Worm (Caenorhabditis elegans): ENCODE measurements around the gene T24H10.1.

Gene T24H10.1

DNA sequence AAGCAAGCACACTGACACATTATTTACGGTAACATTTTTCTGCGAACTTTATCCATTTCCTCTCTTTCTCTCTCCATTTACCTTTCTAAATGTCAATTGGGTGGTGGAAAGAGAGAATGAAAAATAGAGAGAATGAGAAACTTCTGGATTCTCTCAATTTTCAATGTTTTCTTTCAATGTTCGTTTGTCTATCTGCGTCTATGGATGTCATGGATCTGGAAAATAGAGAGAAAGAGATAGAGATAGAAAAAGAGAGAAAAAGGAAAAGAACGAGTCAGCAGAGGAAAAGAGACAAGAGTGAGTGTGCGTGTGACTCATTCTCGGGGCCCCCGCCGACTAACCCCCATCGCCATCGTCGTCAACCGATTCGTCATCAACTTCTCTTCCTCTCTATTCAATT is 13.7 kb downstream of the T24H10.1 start, which contains the start of gene jun-1 (continued):
- TF ChIP-seq hlh-26 (GFP tag; conservative IDR thresholded peaks at IDR 0.05) (no peak), T07F8.4 (tag; optimal IDR thresholded peaks at IDR 0.05) (no peak), B0336.3 (GFP tag; IDR thresholded peaks at IDR 0.05) (peak; percentile 24; the same call in 1 of the 2 replicates), lin-54 (GFP tag; optimal IDR thresholded peaks at IDR 0.05) (peak; percentile 28), athp-1 (tag; optimal IDR thresholded peaks at IDR 0.05) (no peak), let-526 (GFP tag; IDR thresholded peaks at IDR 0.05) (no peak), B0035.1 (tag; optimal IDR thresholded peaks at IDR 0.05) (no peak), mcd-1 (GFP tag; IDR thresholded peaks at IDR 0.05) (no peak; the same call in 1 of the 2 replicates), bed-1 (GFP tag; IDR thresholded peaks at IDR 0.05) (no peak), let-607 (tag; optimal IDR thresholded peaks at IDR 0.05) (no peak), F10E7.11 (tag; optimal IDR thresholded peaks at IDR 0.05) (no peak), ceh-27 (GFP tag; optimal IDR thresholded peaks at IDR 0.05) (peak; percentile 71), ztf-28 (GFP tag; IDR thresholded peaks at IDR 0.05) (no peak), rec-8 (tag; optimal IDR thresholded peaks at IDR 0.05) (no peak), efl-1 (GFP tag; optimal IDR thresholded peaks at IDR 0.05) (no peak), F55B11.4 (tag; optimal IDR thresholded peaks at IDR 0.05; ENCODE audit: borderline replicate concordance, insufficient read depth) (no peak), ets-4 (GFP tag; optimal IDR thresholded peaks at IDR 0.05) (no peak), lin-40 (tag; optimal IDR thresholded peaks at IDR 0.05) (peak; percentile 89), F39B2.1 (GFP tag; IDR thresholded peaks at IDR 0.05) (no peak), F33H1.4 (GFP tag; IDR thresholded peaks at IDR 0.05) (no peak), hrde-1 (tag; optimal IDR thresholded peaks at IDR 0.05; ENCODE audit: borderline replicate concordance) (no peak), mxl-1 (tag; optimal IDR thresholded peaks at IDR 0.05) (no peak), ama-1 (optimal IDR thresholded peaks at IDR 0.05) (no peak), ama-1 (GFP tag; optimal IDR thresholded peaks at IDR 0.05) (no peak), snpc-1.1 (tag; optimal IDR thresholded peaks at IDR 0.05; ENCODE audit: insufficient read depth) (no peak), sdz-38 (tag; optimal IDR thresholded peaks at IDR 0.05) (no peak), lsy-27 (tag; optimal IDR thresholded peaks at IDR 0.05; ENCODE audit: borderline replicate concordance, insufficient read depth) (no peak), pbrm-1 (GFP tag; IDR thresholded peaks at IDR 0.05) (peak; percentile 71), lir-1 (GFP tag; conservative IDR thresholded peaks at IDR 0.05) (no peak), ZK185.1 (tag; optimal IDR thresholded peaks at IDR 0.05; ENCODE audit: poor library complexity, severe bottlenecking) (peak; percentile 34), zfh-2 (GFP tag; conservative IDR thresholded peaks at IDR 0.05) (peak; percentile 94), nhr-179 (tag; optimal IDR thresholded peaks at IDR 0.05) (no peak), madf-8 (GFP tag; conservative IDR thresholded peaks at IDR 0.05) (no peak), dox-1 (GFP tag; IDR thresholded peaks at IDR 0.05) (peak; percentile 66), ekl-4 (GFP tag; IDR thresholded peaks at IDR 0.05) (no peak), Y67H2A.10 (GFP tag; conservative IDR thresholded peaks at IDR 0.05) (no peak), nfya-2 (GFP tag; IDR thresholded peaks at IDR 0.05) (no peak), ccch-3 (GFP tag; optimal IDR thresholded peaks at IDR 0.05) (no peak), egl-18 (GFP tag; IDR thresholded peaks at IDR 0.05) (no peak), F37B4.10 (GFP tag; IDR thresholded peaks at IDR 0.05) (no peak), D2030.7 (GFP tag; IDR thresholded peaks at IDR 0.05) (no peak), mel-28 (tag; optimal IDR thresholded peaks at IDR 0.05; ENCODE audit: borderline replicate concordance) (no peak), ceh-79 (tag; optimal IDR thresholded peaks at IDR 0.05) (no peak), T26A5.8 (tag; optimal IDR thresholded peaks at IDR 0.05) (no peak), unc-130 (GFP tag; optimal IDR thresholded peaks at IDR 0.05) (no peak), him-1 (tag; optimal IDR thresholded peaks at IDR 0.05) (no peak), aptf-3 (GFP tag; IDR thresholded peaks at IDR 0.05) (no peak), akir-1 (GFP tag; optimal IDR thresholded peaks at IDR 0.05) (no peak), madf-10 (tag; optimal IDR thresholded peaks at IDR 0.05) (peak; percentile 41)

Measured in whole organism, young adult.